Fruit fly (Drosophila melanogaster) whole organism, embryonic: ENCODE data around the gene CG7582.

Experiments
- Ada2b ChIP-seq: fragments of 200-800 bp; sonication (Bioruptor generic); IDR thresholded peaks from 2 replicates; pipeline ENCODE4 v1.3.6; 2022; ENCODE audit warnings: missing biosample characterization, missing genetic modification characterization
- Atf3 ChIP-seq: fragments of 200-800 bp; sonication (Bioruptor generic); optimal IDR thresholded peaks from 3 replicates; lab custom pipeline; 2016; ENCODE audit warnings: missing biosample characterization, missing genetic modification characterization
- CG10209 ChIP-seq: fragments of 200-800 bp; sonication (Bioruptor generic); optimal IDR thresholded peaks from 3 replicates; lab custom pipeline; 2017; ENCODE audit warnings: missing biosample characterization, mild to moderate bottlenecking, missing genetic modification characterization, missing genetic modification reagents
- CG10543 ChIP-seq: fragments of 200-800 bp; sonication (Bioruptor generic); optimal IDR thresholded peaks from 3 replicates; lab custom pipeline; 2017; ENCODE audit warnings: missing biosample characterization, mild to moderate bottlenecking, missing genetic modification characterization, moderate library complexity
- CG12071 ChIP-seq: fragments of 200-800 bp; sonication (Bioruptor generic); optimal IDR thresholded peaks from 3 replicates; lab custom pipeline; 2018; ENCODE audit warnings: missing biosample characterization, mild to moderate bottlenecking, missing genetic modification characterization
- CG12659 ChIP-seq: fragments of 200-800 bp; sonication (Bioruptor generic); optimal IDR thresholded peaks from 3 replicates; lab custom pipeline; 2017; ENCODE audit warnings: mild to moderate bottlenecking, missing biosample characterization, missing genetic modification reagents, missing genetic modification characterization
- CG13287 ChIP-seq: fragments of 200-800 bp; sonication (Bioruptor generic); IDR thresholded peaks from 2 replicates; pipeline ENCODE4 v1.3.6; 2022; ENCODE audit warnings: missing biosample characterization, missing genetic modification characterization; ENCODE audit not compliant: partially characterized antibody
- CG14965 ChIP-seq: fragments of 200-800 bp; sonication (Bioruptor generic); optimal IDR thresholded peaks from 2 replicates; lab custom pipeline; 2016; ENCODE audit warnings: missing biosample characterization, missing genetic modification characterization, borderline replicate concordance
- CG15479 ChIP-seq: fragments of 200-800 bp; sonication (Bioruptor generic); optimal IDR thresholded peaks from 3 replicates; lab custom pipeline; 2019; ENCODE audit warnings: missing biosample characterization, mild to moderate bottlenecking, missing genetic modification characterization, moderate library complexity
- CG15514 ChIP-seq: fragments of 200-800 bp; sonication (Bioruptor generic); optimal IDR thresholded peaks from 3 replicates; lab custom pipeline; 2017; ENCODE audit warnings: missing biosample characterization, missing genetic modification characterization, mild to moderate bottlenecking, moderate library complexity, missing genetic modification reagents
- CG17359 ChIP-seq: fragments of 200-800 bp; sonication (Bioruptor generic); optimal IDR thresholded peaks from 3 replicates; lab custom pipeline; 2018; ENCODE audit warnings: missing biosample characterization, mild to moderate bottlenecking, missing genetic modification characterization, moderate library complexity
- CG1832 ChIP-seq: fragments of 200-800 bp; sonication (Bioruptor generic); optimal IDR thresholded peaks from 2 replicates; lab custom pipeline; 2017; ENCODE audit warnings: missing biosample characterization, mild to moderate bottlenecking, missing genetic modification characterization, inconsistent platforms
- CG18764 ChIP-seq: fragments of 200-800 bp; sonication (Bioruptor generic); optimal IDR thresholded peaks from 3 replicates; lab custom pipeline; 2016; ENCODE audit warnings: missing biosample characterization, missing genetic modification characterization
- CG2202 ChIP-seq: fragments of 200-800 bp; sonication (Bioruptor generic); optimal IDR thresholded peaks from 2 replicates; lab custom pipeline; 2018; ENCODE audit warnings: missing biosample characterization, mild to moderate bottlenecking, missing genetic modification characterization
- CG2875 ChIP-seq: fragments of 200-800 bp; sonication (Bioruptor generic); optimal IDR thresholded peaks from 2 replicates; lab custom pipeline; 2017; ENCODE audit warnings: missing biosample characterization, mild to moderate bottlenecking, missing genetic modification characterization, missing genetic modification reagents
- CG30020 ChIP-seq: fragments of 200-800 bp; optimal IDR thresholded peaks from 2 replicates; lab custom pipeline; 2019; ENCODE audit warnings: missing biosample characterization, mild to moderate bottlenecking, missing genetic modification characterization, moderate library complexity
- CG6654 ChIP-seq: fragments of 200-800 bp; sonication (Bioruptor generic); optimal IDR thresholded peaks from 2 replicates; lab custom pipeline; 2017; ENCODE audit warnings: missing biosample characterization, mild to moderate bottlenecking, missing genetic modification characterization
- CG6854 ChIP-seq: fragments of 200-800 bp; sonication (Bioruptor generic); optimal IDR thresholded peaks from 3 replicates; lab custom pipeline; 2017; ENCODE audit warnings: missing biosample characterization, mild to moderate bottlenecking, missing genetic modification characterization
- CG8765 ChIP-seq: fragments of 200-800 bp; sonication (Bioruptor generic); IDR thresholded peaks from 2 replicates; pipeline ENCODE4 v1.3.6; 2022; ENCODE audit warnings: missing biosample characterization, missing genetic modification characterization
- Chrac-16 ChIP-seq: fragments of 200-800 bp; sonication (Bioruptor generic); optimal IDR thresholded peaks from 3 replicates; lab custom pipeline; 2016; ENCODE audit warnings: missing biosample characterization, missing genetic modification characterization
- D ChIP-seq, 2 experiments: fragments of 200-800 bp in 1 of 2; fragments of >200 bp in 1 of 2; sonication (Bioruptor generic) in 1 of 2; optimal IDR thresholded peaks; 2 replicates in 1 of 2; 3 replicates in 1 of 2; lab custom pipeline; 2017; ENCODE audit warnings: mild to moderate bottlenecking in 1 of 2, missing biosample characterization in 1 of 2, missing genetic modification characterization in 1 of 2, missing genetic modification reagents in 1 of 2
- Doc3 ChIP-seq: fragments of 200-800 bp; sonication (Bioruptor generic); IDR thresholded peaks from 3 replicates; pipeline ENCODE4 v1.3.6; 2022; ENCODE audit warnings: missing biosample characterization, missing genetic modification characterization; ENCODE audit not compliant: partially characterized antibody
- Elba2 ChIP-seq: fragments of 200-800 bp; sonication (Bioruptor generic); optimal IDR thresholded peaks from 3 replicates; lab custom pipeline; 2016; ENCODE audit warnings: missing biosample characterization, missing genetic modification characterization
- Gsc ChIP-seq: fragments of 200-800 bp; sonication (Bioruptor generic); IDR thresholded peaks from 2 replicates; pipeline ENCODE4 v1.3.6; 2022; ENCODE audit warnings: missing biosample characterization, missing genetic modification characterization
- Kr ChIP-seq: fragments of 200-800 bp; sonication (Bioruptor generic); optimal IDR thresholded peaks from 2 replicates; lab custom pipeline; 2017; ENCODE audit warnings: missing biosample characterization, mild to moderate bottlenecking, missing genetic modification characterization
- Lpt ChIP-seq: fragments of >200 bp; optimal IDR thresholded peaks from 2 replicates; lab custom pipeline; 2018; ENCODE audit warnings: missing biosample characterization, missing genetic modification characterization
- MBD-R2 ChIP-seq: fragments of 200-800 bp; sonication (Bioruptor generic); IDR thresholded peaks from 2 replicates; pipeline ENCODE4 v1.3.6; 2022; ENCODE audit warnings: missing biosample characterization, missing genetic modification characterization
- Mrtf ChIP-seq: fragments of 200-800 bp; sonication (Bioruptor generic); IDR thresholded peaks from 3 replicates; pipeline ENCODE4 v1.3.6; 2022; ENCODE audit warnings: missing biosample characterization, missing genetic modification characterization
- Neu2 ChIP-seq: fragments of 200-800 bp; sonication (Bioruptor generic); optimal IDR thresholded peaks from 3 replicates; lab custom pipeline; 2016; ENCODE audit warnings: missing biosample characterization, missing genetic modification characterization, borderline replicate concordance
- Side ChIP-seq: fragments of 200-800 bp; sonication (Bioruptor generic); optimal IDR thresholded peaks from 2 replicates; lab custom pipeline; 2016; ENCODE audit warnings: missing biosample characterization, missing genetic modification characterization
- Spps ChIP-seq: fragments of 200-800 bp; sonication (Bioruptor generic); optimal IDR thresholded peaks from 2 replicates; lab custom pipeline; 2018; ENCODE audit warnings: missing biosample characterization, mild to moderate bottlenecking, missing genetic modification characterization
- Sry-β ChIP-seq: fragments of 200-800 bp; sonication (Bioruptor generic); optimal IDR thresholded peaks from 2 replicates; lab custom pipeline; 2018; ENCODE audit warnings: missing biosample characterization, mild to moderate bottlenecking, missing genetic modification characterization, moderate library complexity
- Ssrp ChIP-seq: fragments of 200-800 bp; sonication (Bioruptor generic); optimal IDR thresholded peaks from 2 replicates; lab custom pipeline; 2018; ENCODE audit warnings: missing biosample characterization, mild to moderate bottlenecking, missing genetic modification characterization, moderate library complexity
- YL-1 ChIP-seq: fragments of 200-800 bp; sonication (Bioruptor generic); optimal IDR thresholded peaks from 3 replicates; lab custom pipeline; 2017; ENCODE audit warnings: missing biosample characterization, mild to moderate bottlenecking, missing genetic modification characterization
- amos ChIP-seq: fragments of 200-800 bp; sonication (Bioruptor generic); IDR thresholded peaks from 2 replicates; pipeline ENCODE4 v1.3.6; 2022; ENCODE audit warnings: missing biosample characterization, missing genetic modification characterization; ENCODE audit not compliant: partially characterized antibody
- bab2 ChIP-seq: fragments of 200-800 bp; sonication (Bioruptor generic); optimal IDR thresholded peaks from 2 replicates; lab custom pipeline; 2016; ENCODE audit warnings: missing biosample characterization, missing genetic modification characterization
- btn ChIP-seq: fragments of 200-800 bp; sonication (Bioruptor generic); optimal IDR thresholded peaks from 2 replicates; lab custom pipeline; 2016; ENCODE audit warnings: missing biosample characterization, missing genetic modification characterization
- crol ChIP-seq: fragments of 200-800 bp; sonication (Bioruptor generic); IDR thresholded peaks from 2 replicates; pipeline ENCODE4 v1.3.6; 2022; ENCODE audit warnings: missing biosample characterization, missing genetic modification characterization
- disco-r ChIP-seq: fragments of 200-800 bp; sonication (Bioruptor generic); optimal IDR thresholded peaks from 2 replicates; lab custom pipeline; 2016; ENCODE audit warnings: missing biosample characterization, missing genetic modification characterization
- ftz-f1 ChIP-seq: fragments of 200-800 bp; sonication (Bioruptor generic); optimal IDR thresholded peaks from 2 replicates; lab custom pipeline; 2016; ENCODE audit warnings: missing biosample characterization, missing genetic modification characterization
- gem ChIP-seq: fragments of 200-800 bp; sonication (Bioruptor generic); optimal IDR thresholded peaks from 2 replicates; lab custom pipeline; 2019; ENCODE audit warnings: missing biosample characterization, mild to moderate bottlenecking, missing genetic modification characterization, moderate library complexity
- ind ChIP-seq: fragments of 200-800 bp; sonication (Bioruptor generic); optimal IDR thresholded peaks from 3 replicates; lab custom pipeline; 2016; ENCODE audit warnings: missing biosample characterization, missing genetic modification characterization
- lab ChIP-seq: fragments of 200-800 bp; sonication (Bioruptor generic); optimal IDR thresholded peaks from 3 replicates; lab custom pipeline; 2017; ENCODE audit warnings: missing biosample characterization, missing genetic modification characterization, mild to moderate bottlenecking, moderate library complexity, missing genetic modification reagents
- maf-S ChIP-seq: fragments of 200-800 bp; sonication (Bioruptor generic); optimal IDR thresholded peaks from 2 replicates; lab custom pipeline; 2016; ENCODE audit warnings: missing biosample characterization, missing genetic modification characterization
- nau ChIP-seq: fragments of 200-800 bp; sonication (Bioruptor generic); optimal IDR thresholded peaks from 3 replicates; lab custom pipeline; 2017; ENCODE audit warnings: missing biosample characterization, mild to moderate bottlenecking, missing genetic modification characterization, missing genetic modification reagents
- oc ChIP-seq: fragments of 200-800 bp; sonication (Bioruptor generic); optimal IDR thresholded peaks from 2 replicates; lab custom pipeline; 2018; ENCODE audit warnings: missing biosample characterization, mild to moderate bottlenecking, missing genetic modification characterization, moderate library complexity
- pb ChIP-seq: fragments of 200-800 bp; sonication (Bioruptor generic); optimal IDR thresholded peaks from 3 replicates; lab custom pipeline; 2016; ENCODE audit warnings: missing biosample characterization, missing genetic modification characterization
- sisA ChIP-seq: fragments of 200-800 bp; sonication (Bioruptor generic); IDR thresholded peaks from 2 replicates; pipeline ENCODE4 v1.3.6; 2022; ENCODE audit warnings: missing biosample characterization, missing genetic modification characterization
- sqz ChIP-seq: fragments of 200-800 bp; sonication (Bioruptor generic); optimal IDR thresholded peaks from 3 replicates; lab custom pipeline; 2018; ENCODE audit warnings: missing biosample characterization, mild to moderate bottlenecking, missing genetic modification characterization
- toy ChIP-seq: fragments of 200-800 bp; sonication (Bioruptor generic); IDR thresholded peaks from 2 replicates; pipeline ENCODE4 v1.3.6; 2022; ENCODE audit warnings: missing biosample characterization, missing genetic modification characterization

The CG7582 gene

dm6 chr3R:29705789-29706303, 23.8 kb upstream of the CG7582 start (continued):
- TF ChIP-seq CG10209 (no peak), CG17359 (tag; lab: Kevin White, UChicago) (peak; percentile 5), Ssrp (no peak), CG10543 (GFP tag; lab: Kevin White, UChicago) (no peak), CG8765 (GFP tag; lab: Robert Waterston, UW) (no peak), YL-1 (GFP tag; lab: Kevin White, UChicago) (no peak), Neu2 (no peak), CG12071 (GFP tag; lab: Kevin White, UChicago) (no peak), CG2875 (GFP tag; lab: Kevin White, UChicago) (no peak), ind (no peak), CG30020 (tag; lab: Kevin White, UChicago) (no peak), toy (GFP tag; lab: Robert Waterston, UW) (no peak), MBD-R2 (GFP tag; lab: Robert Waterston, UW) (no peak), pb (no peak), CG13287 (GFP tag; lab: Robert Waterston, UW) (no peak), CG15479 (GFP tag; lab: Kevin White, UChicago) (no peak), CG15514 (GFP tag; lab: Kevin White, UChicago) (no peak), lab (GFP tag; lab: Kevin White, UChicago) (no peak), maf-S (GFP tag; lab: Kevin White, UChicago) (no peak), sqz (GFP tag; lab: Kevin White, UChicago) (no peak), disco-r (no peak), amos (GFP tag; lab: Robert Waterston, UW) (no peak), crol (GFP tag; lab: Robert Waterston, UW) (no peak), CG18764 (no peak), bab2 (GFP tag; lab: Kevin White, UChicago) (no peak), Side (GFP tag; lab: Kevin White, UChicago) (no peak), Ada2b (GFP tag; lab: Robert Waterston, UW) (no peak), ftz-f1 (GFP tag; lab: Kevin White, UChicago) (no peak), Mrtf (no peak), CG12659 (no peak), gem (tag; lab: Kevin White, UChicago) (peak; percentile 52), Kr (GFP tag; lab: Kevin White, UChicago) (no peak), CG2202 (tag; lab: Kevin White, UChicago) (no peak), Sry-β (no peak), CG6654 (GFP tag; lab: Kevin White, UChicago) (no peak), D (optimal IDR thresholded peaks at IDR 0.05; lab: Kevin White, UChicago) (no peak), D (GFP tag; optimal IDR thresholded peaks at IDR 0.05; lab: Kevin White, UChicago) (no peak), Atf3 (GFP tag; lab: Kevin White, UChicago) (no peak), CG1832 (GFP tag; lab: Kevin White, UChicago) (no peak), Spps (no peak), Lpt (no peak), oc (tag; lab: Kevin White, UChicago) (no peak), CG14965 (GFP tag; lab: Kevin White, UChicago) (no peak), CG6854 (no peak), Elba2 (GFP tag; lab: Kevin White, UChicago) (no peak), nau (GFP tag; lab: Kevin White, UChicago) (no peak), Gsc (GFP tag; lab: Robert Waterston, UW) (no peak), sisA (GFP tag; lab: Robert Waterston, UW) (peak; percentile 37; the same call in 1 of the 2 replicates), Chrac-16 (GFP tag; lab: Kevin White, UChicago) (no peak), btn (GFP tag; lab: Kevin White, UChicago) (no peak), Doc3 (GFP tag; lab: Robert Waterston, UW) (no peak)
